Fruit fly (Drosophila melanogaster): ENCODE data around the gene ru.

Gene ru

dm6 chr3L:1334571-1335427 lies 35.6 kb upstream of the ru start, which contains the start of the genes Hmbs and CG2211 (continued):
- TF ChIP-seq CG11093 (GFP tag; IDR thresholded peaks at IDR 0.05) = peak; percentile 76; the same call in 2 of the 3 replicates
- TF ChIP-seq CG32767 (GFP tag; IDR thresholded peaks at IDR 0.05) = peak; percentile 68; the same call in 1 of the 2 replicates
- TF ChIP-seq CG6683 (GFP tag; optimal IDR thresholded peaks at IDR 0.05) = peak; percentile 75
- TF ChIP-seq kay (GFP tag; optimal IDR thresholded peaks at IDR 0.05) = peak; percentile 90
- peak; percentile 36; the same call in 1 of the 2 replicates for TF ChIP-seq Ravus (GFP tag; IDR thresholded peaks at IDR 0.05)
- TF ChIP-seq dan (GFP tag; IDR thresholded peaks at IDR 0.05) = peak; percentile 36; the same call in 1 of the 2 replicates
- TF ChIP-seq CG11247 (GFP tag; IDR thresholded peaks at IDR 0.05) = peak; percentile 85
- TF ChIP-seq gt (GFP tag; IDR thresholded peaks at IDR 0.05) = no peak
- TF ChIP-seq ara (GFP tag; IDR thresholded peaks at IDR 0.05) = peak; percentile 78
- TF ChIP-seq CG2678 (tag; optimal IDR thresholded peaks at IDR 0.05) = peak; percentile 89
- peak; percentile 86 for TF ChIP-seq slp2 (GFP tag; optimal IDR thresholded peaks at IDR 0.05)
- TF ChIP-seq psq (GFP tag; optimal IDR thresholded peaks at IDR 0.05) = peak; percentile 73
- TF ChIP-seq CG32772 (GFP tag; IDR thresholded peaks at IDR 0.05) = peak; percentile 73
- no peak for TF ChIP-seq Kr (GFP tag; optimal IDR thresholded peaks at IDR 0.05)
- TF ChIP-seq Side (GFP tag; optimal IDR thresholded peaks at IDR 0.05) = peak; percentile 74
- peak; percentile 83 for TF ChIP-seq CG10979 (tag; optimal IDR thresholded peaks at IDR 0.05)
- TF ChIP-seq CG5953 (GFP tag; IDR thresholded peaks at IDR 0.05) = 0 out of 2 replicates have a peak, but pooled peaks have one; percentile 25
- peak; percentile 50; the same call in 1 of the 2 replicates for TF ChIP-seq Taf1 (GFP tag; IDR thresholded peaks at IDR 0.05)
- TF ChIP-seq CG17361 (GFP tag; IDR thresholded peaks at IDR 0.05) = peak; percentile 82
- peak; percentile 57 for TF ChIP-seq run (tag; optimal IDR thresholded peaks at IDR 0.05)
- peak; percentile 60; the same call in 1 of the 2 replicates for TF ChIP-seq rib (GFP tag; IDR thresholded peaks at IDR 0.05)
- peak; percentile 60 for TF ChIP-seq slou (GFP tag; optimal IDR thresholded peaks at IDR 0.05)
- TF ChIP-seq mirr (GFP tag; optimal IDR thresholded peaks at IDR 0.05) = peak; percentile 80
- TF ChIP-seq eve (GFP tag; optimal IDR thresholded peaks at IDR 0.05) = no peak
- TF ChIP-seq pfk (GFP tag; optimal IDR thresholded peaks at IDR 0.05) = peak; percentile 34
- no peak; the same call in 1 of the 2 replicates for TF ChIP-seq Lim3 (GFP tag; IDR thresholded peaks at IDR 0.05)
- TF ChIP-seq lov (optimal IDR thresholded peaks at IDR 0.05) = no peak
- peak; percentile 65; the same call in 1 of the 3 replicates for TF ChIP-seq lov (GFP tag; IDR thresholded peaks at IDR 0.05)
- TF ChIP-seq dimm (GFP tag; IDR thresholded peaks at IDR 0.05) = 0 out of 2 replicates have a peak, but pooled peaks have one; percentile 30
- peak; percentile 88 for TF ChIP-seq CG17359 (tag; optimal IDR thresholded peaks at IDR 0.05)
- peak; percentile 77 for TF ChIP-seq ttk (GFP tag; IDR thresholded peaks at IDR 0.05)
- no peak for TF ChIP-seq CG14860 (GFP tag; IDR thresholded peaks at IDR 0.05; ENCODE audit: partially characterized antibody)
- TF ChIP-seq CG6175 (GFP tag; IDR thresholded peaks at IDR 0.05) = peak; percentile 67; the same call in 2 of the 3 replicates
- peak; percentile 76 for TF ChIP-seq CG18011 (GFP tag; optimal IDR thresholded peaks at IDR 0.05)
- TF ChIP-seq CG3995 (GFP tag; optimal IDR thresholded peaks at IDR 0.05) = peak; percentile 97
- TF ChIP-seq Eip74EF (GFP tag; optimal IDR thresholded peaks at IDR 0.05) = peak in 1 of 2 experiments; percentile 49
- TF ChIP-seq Lhr (GFP tag; optimal IDR thresholded peaks at IDR 0.05) = peak; percentile 80
- peak; percentile 49 for TF ChIP-seq CG3407 (GFP tag; optimal IDR thresholded peaks at IDR 0.05)
- TF ChIP-seq HmgZ (tag; optimal IDR thresholded peaks at IDR 0.05) = peak; percentile 96
- TF ChIP-seq zfh2 (GFP tag; optimal IDR thresholded peaks at IDR 0.05) = peak; percentile 89
- no peak for TF ChIP-seq zf30C (GFP tag; optimal IDR thresholded peaks at IDR 0.05)
- peak; percentile 74 for TF ChIP-seq CG31224 (GFP tag; IDR thresholded peaks at IDR 0.05)
- TF ChIP-seq bbx (GFP tag; IDR thresholded peaks at IDR 0.05; ENCODE audit: partially characterized antibody) = peak; percentile 49
- TF ChIP-seq NC2α (GFP tag; optimal IDR thresholded peaks at IDR 0.05) = peak; percentile 82
- TF ChIP-seq CG12659 (GFP tag; optimal IDR thresholded peaks at IDR 0.05) = peak; percentile 94
- TF ChIP-seq CG2875 (GFP tag; optimal IDR thresholded peaks at IDR 0.05) = peak; percentile 42
- peak; percentile 88 for TF ChIP-seq CG34422 (GFP tag; IDR thresholded peaks at IDR 0.05)
- no peak for TF ChIP-seq tio (GFP tag; optimal IDR thresholded peaks at IDR 0.05)

All from whole organism, embryonic.